Worm (Caenorhabditis elegans): ENCODE data around the gene srh-295.

The srh-295 gene

DNA sequence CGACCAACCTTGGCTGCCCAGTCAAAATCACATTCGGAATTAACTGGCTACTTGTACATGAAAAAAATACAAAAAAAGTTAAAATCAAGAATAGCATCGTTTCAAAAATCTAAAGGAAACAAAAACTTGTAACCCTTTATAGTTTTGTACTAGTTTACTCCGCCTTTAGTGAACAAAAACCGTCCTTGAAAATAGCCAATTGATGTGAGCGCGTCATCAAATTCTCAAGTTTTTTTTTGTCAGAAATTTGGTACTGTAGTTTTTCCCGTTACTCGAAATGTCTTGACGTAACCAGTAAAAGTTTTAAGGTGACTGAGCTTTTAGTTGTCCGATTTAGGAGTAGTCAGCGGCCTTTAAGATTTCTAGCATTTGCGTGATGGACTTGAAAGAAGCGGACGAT lies 16.9 kb downstream of the srh-295 start, which contains the start of gene C29F3.3:
TSS of gene C29F3.3 (minus strand) at position 101 of the 400 bp plus-strand sequence.
- no peak for TF ChIP-seq sma-3 (GFP tag; optimal IDR thresholded peaks at IDR 0.05)
- no peak for TF ChIP-seq nhr-6 (tag; optimal IDR thresholded peaks at IDR 0.05)
- no peak for TF ChIP-seq mbf-1 (tag; optimal IDR thresholded peaks at IDR 0.05)
- TF ChIP-seq nhr-237 (tag; optimal IDR thresholded peaks at IDR 0.05) = no peak
- no peak for TF ChIP-seq C34F6.9 (tag; optimal IDR thresholded peaks at IDR 0.05)
- TF ChIP-seq ztf-1 (GFP tag; conservative IDR thresholded peaks at IDR 0.05) = no peak
- no peak for TF ChIP-seq alr-1 (tag; optimal IDR thresholded peaks at IDR 0.05)
- no peak for TF ChIP-seq unc-55 (GFP tag; optimal IDR thresholded peaks at IDR 0.05)
- no peak for TF ChIP-seq Y55F3AM.14 (GFP tag; optimal IDR thresholded peaks at IDR 0.05)
- TF ChIP-seq lin-39 (tag; optimal IDR thresholded peaks at IDR 0.05) = no peak
- no peak for TF ChIP-seq nhr-21 (tag; optimal IDR thresholded peaks at IDR 0.05)
- no peak for TF ChIP-seq crh-2 (tag; optimal IDR thresholded peaks at IDR 0.05)
- no peak for TF ChIP-seq mab-5 (tag; optimal IDR thresholded peaks at IDR 0.05)
- no peak for TF ChIP-seq ztf-4 (tag; optimal IDR thresholded peaks at IDR 0.05)
- no peak for TF ChIP-seq sma-9 (GFP tag; optimal IDR thresholded peaks at IDR 0.05)
- TF ChIP-seq sma-9 (tag; optimal IDR thresholded peaks at IDR 0.05) = no peak
- TF ChIP-seq ama-1 (optimal IDR thresholded peaks at IDR 0.05) = no peak
- no peak for TF ChIP-seq unc-62 (GFP tag; optimal IDR thresholded peaks at IDR 0.05)

DNA sequence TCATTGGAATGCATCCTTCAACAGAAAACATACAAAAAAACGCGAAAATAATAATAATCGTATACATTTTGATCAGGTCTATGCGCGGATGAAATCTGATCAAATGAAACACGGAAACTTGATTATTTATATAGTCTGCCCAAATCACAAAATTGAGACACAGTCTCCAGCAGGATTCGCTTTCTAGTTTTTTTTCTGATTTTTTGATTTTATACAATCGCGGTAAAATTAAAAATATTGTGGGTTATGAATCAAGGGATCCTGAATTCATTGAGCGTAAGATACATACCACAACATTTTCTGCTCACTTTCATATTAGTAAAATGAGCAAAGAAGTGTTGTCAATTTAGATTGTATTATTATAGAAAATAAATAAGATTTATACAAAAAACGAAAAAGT lies 18.6 kb downstream of the srh-295 start, which contains the start of gene clec-230:
TSS of gene clec-230 (minus strand) at position 101 of the 400 bp plus-strand sequence.
- TF ChIP-seq nhr-237 (tag; optimal IDR thresholded peaks at IDR 0.05) (no peak), snpc-4 (tag; optimal IDR thresholded peaks at IDR 0.05) (no peak), ceh-16 (tag; optimal IDR thresholded peaks at IDR 0.05) (no peak), ztf-4 (tag; optimal IDR thresholded peaks at IDR 0.05) (no peak), nhr-129 (tag; optimal IDR thresholded peaks at IDR 0.05) (no peak), blmp-1 (tag; optimal IDR thresholded peaks at IDR 0.05; ENCODE audit: insufficient read depth) (no peak), skn-1 (tag; optimal IDR thresholded peaks at IDR 0.05) (no peak), sma-3 (GFP tag; optimal IDR thresholded peaks at IDR 0.05) (no peak), R02D3.7 (tag; optimal IDR thresholded peaks at IDR 0.05) (no peak), ztf-11 (tag; optimal IDR thresholded peaks at IDR 0.05) (no peak), fos-1 (tag; optimal IDR thresholded peaks at IDR 0.05) (no peak), mdl-1 (tag; optimal IDR thresholded peaks at IDR 0.05) (no peak), elt-3 (tag; optimal IDR thresholded peaks at IDR 0.05) (no peak), ztf-1 (GFP tag; conservative IDR thresholded peaks at IDR 0.05) (no peak), nhr-11 (tag; optimal IDR thresholded peaks at IDR 0.05) (no peak), ZK546.5 (tag; optimal IDR thresholded peaks at IDR 0.05) (no peak), unc-39 (tag; optimal IDR thresholded peaks at IDR 0.05) (no peak), nhr-77 (tag; optimal IDR thresholded peaks at IDR 0.05) (no peak)

ce11 chrV:15350615-15351014 lies 20.2 kb downstream of the srh-295 start, which contains the start of gene clec-231:
Gene clec-231, minus strand, starts transcription at chrV:15350715.
- no peak for TF ChIP-seq nhr-21 (tag; optimal IDR thresholded peaks at IDR 0.05)
- no peak for TF ChIP-seq blmp-1 (tag; optimal IDR thresholded peaks at IDR 0.05; ENCODE audit: insufficient read depth)
- TF ChIP-seq nhr-237 (tag; optimal IDR thresholded peaks at IDR 0.05) = no peak
- TF ChIP-seq egl-27 (tag; optimal IDR thresholded peaks at IDR 0.05) = no peak

ce11 chrV:15352376-15352775 lies 22.0 kb downstream of the srh-295 start, which contains the start of gene srx-58:
Gene srx-58, plus strand, starts transcription at chrV:15352676.
- TF ChIP-seq unc-62 (GFP tag; optimal IDR thresholded peaks at IDR 0.05) (no peak), crh-2 (tag; optimal IDR thresholded peaks at IDR 0.05) (no peak), elt-1 (tag; optimal IDR thresholded peaks at IDR 0.05) (no peak), R02D3.7 (tag; optimal IDR thresholded peaks at IDR 0.05) (no peak), sma-3 (GFP tag; optimal IDR thresholded peaks at IDR 0.05) (no peak), unc-55 (GFP tag; optimal IDR thresholded peaks at IDR 0.05) (no peak), ZK546.5 (tag; optimal IDR thresholded peaks at IDR 0.05) (no peak), mbf-1 (tag; optimal IDR thresholded peaks at IDR 0.05) (no peak), aly-2 (tag; optimal IDR thresholded peaks at IDR 0.05) (no peak), ztf-11 (tag; optimal IDR thresholded peaks at IDR 0.05) (no peak), ztf-4 (tag; optimal IDR thresholded peaks at IDR 0.05) (no peak), ceh-82 (tag; optimal IDR thresholded peaks at IDR 0.05) (no peak), nhr-237 (tag; optimal IDR thresholded peaks at IDR 0.05) (no peak), gmeb-1 (tag; optimal IDR thresholded peaks at IDR 0.05) (no peak), nhr-129 (tag; optimal IDR thresholded peaks at IDR 0.05) (no peak), unc-39 (tag; optimal IDR thresholded peaks at IDR 0.05) (no peak), blmp-1 (tag; optimal IDR thresholded peaks at IDR 0.05; ENCODE audit: insufficient read depth) (no peak), nhr-6 (tag; optimal IDR thresholded peaks at IDR 0.05) (no peak), nhr-25 (tag; optimal IDR thresholded peaks at IDR 0.05) (no peak)
